Fruit fly (Drosophila melanogaster) whole organism, embryonic: ENCODE data around the gene corto.

Experiments
- ATbp ChIP-seq: fragments of 200-800 bp; sonication (Bioruptor generic); optimal IDR thresholded peaks from 2 replicates; lab custom pipeline; 2017; ENCODE audit warnings: missing biosample characterization, mild to moderate bottlenecking, missing genetic modification characterization, missing genetic modification reagents
- Awh ChIP-seq: fragments of 200-800 bp; sonication (Bioruptor generic); IDR thresholded peaks from 2 replicates; pipeline ENCODE4, ENCODE4 v1.3.6; 2022; ENCODE audit warnings: missing biosample characterization, missing genetic modification characterization
- B-H1 ChIP-seq: fragments of 200-800 bp; sonication (Bioruptor generic); IDR thresholded peaks from 3 replicates; pipeline ENCODE4 v1.3.6; 2022; ENCODE audit warnings: missing biosample characterization, missing genetic modification characterization
- CG11560 ChIP-seq: fragments of 200-800 bp; sonication (Bioruptor generic); IDR thresholded peaks from 3 replicates; pipeline ENCODE4 v1.3.6; 2022; ENCODE audit warnings: missing biosample characterization, missing genetic modification characterization
- CG13775 ChIP-seq: fragments of 200-800 bp; sonication (Bioruptor generic); optimal IDR thresholded peaks from 3 replicates; lab custom pipeline; 2017; ENCODE audit warnings: missing biosample characterization, mild to moderate bottlenecking, missing genetic modification characterization
- CG14014 ChIP-seq: fragments of 200-800 bp; sonication (Bioruptor generic); IDR thresholded peaks from 2 replicates; pipeline ENCODE4 v1.3.6; 2022; ENCODE audit warnings: missing biosample characterization, missing genetic modification characterization
- CG14710 ChIP-seq: fragments of 200-800 bp; sonication (Bioruptor generic); optimal IDR thresholded peaks from 3 replicates; lab custom pipeline; 2019; ENCODE audit warnings: missing biosample characterization, mild to moderate bottlenecking, missing genetic modification characterization, moderate library complexity
- CG14965 ChIP-seq: fragments of 200-800 bp; sonication (Bioruptor generic); optimal IDR thresholded peaks from 2 replicates; lab custom pipeline; 2016; ENCODE audit warnings: missing biosample characterization, missing genetic modification characterization, borderline replicate concordance
- CG15514 ChIP-seq: fragments of 200-800 bp; sonication (Bioruptor generic); optimal IDR thresholded peaks from 3 replicates; lab custom pipeline; 2017; ENCODE audit warnings: missing biosample characterization, missing genetic modification characterization, mild to moderate bottlenecking, moderate library complexity, missing genetic modification reagents
- CG16779 ChIP-seq: fragments of 200-800 bp; sonication (Bioruptor generic); IDR thresholded peaks from 2 replicates; pipeline ENCODE4 v1.3.6; 2022; ENCODE audit warnings: missing biosample characterization, missing genetic modification characterization
- CG17568 ChIP-seq: fragments of 200-800 bp; sonication (Bioruptor generic); optimal IDR thresholded peaks from 2 replicates; lab custom pipeline; 2018; ENCODE audit warnings: missing biosample characterization, mild to moderate bottlenecking, missing genetic modification characterization, moderate library complexity
- CG18619 ChIP-seq: fragments of 200-800 bp; sonication (Bioruptor generic); optimal IDR thresholded peaks from 3 replicates; lab custom pipeline; 2017; ENCODE audit warnings: missing biosample characterization, mild to moderate bottlenecking, missing genetic modification characterization
- CG2129 ChIP-seq: fragments of 200-800 bp; sonication (Bioruptor generic); IDR thresholded peaks from 2 replicates; pipeline ENCODE4 v1.3.6; 2022; ENCODE audit warnings: missing biosample characterization, missing genetic modification characterization; ENCODE audit not compliant: partially characterized antibody
- CG2199 ChIP-seq: fragments of 200-800 bp; sonication (Bioruptor generic); IDR thresholded peaks from 3 replicates; pipeline ENCODE4 v1.3.6; 2022; ENCODE audit warnings: missing biosample characterization, missing genetic modification characterization
- CG31365 ChIP-seq: fragments of 200-800 bp; sonication (Bioruptor generic); optimal IDR thresholded peaks from 2 replicates; lab custom pipeline; 2018; ENCODE audit warnings: missing biosample characterization, mild to moderate bottlenecking, missing genetic modification characterization
- CG34422 ChIP-seq: fragments of 200-800 bp; sonication (Bioruptor generic); IDR thresholded peaks from 3 replicates; pipeline ENCODE4 v1.3.6; 2022; ENCODE audit warnings: missing biosample characterization, missing genetic modification characterization
- CG4617 ChIP-seq: fragments of 200-800 bp; sonication (Bioruptor generic); optimal IDR thresholded peaks from 3 replicates; lab custom pipeline; 2016; ENCODE audit warnings: missing biosample characterization, missing genetic modification characterization, borderline replicate concordance
- CG4707 ChIP-seq: fragments of 200-800 bp; sonication (Bioruptor generic); optimal IDR thresholded peaks from 2 replicates; lab custom pipeline; 2018; ENCODE audit warnings: missing biosample characterization, mild to moderate bottlenecking, missing genetic modification characterization, moderate library complexity
- CG4730 ChIP-seq: fragments of 200-800 bp; sonication (Bioruptor generic); IDR thresholded peaks from 2 replicates; pipeline ENCODE4 v1.3.6; 2022; ENCODE audit warnings: missing biosample characterization, missing genetic modification characterization
- CG4820 ChIP-seq: fragments of 200-800 bp; sonication (Bioruptor generic); optimal IDR thresholded peaks from 3 replicates; lab custom pipeline; 2016; ENCODE audit warnings: missing biosample characterization, missing genetic modification characterization
- CG7357 ChIP-seq: fragments of 200-800 bp; sonication (Bioruptor generic); IDR thresholded peaks from 3 replicates; pipeline ENCODE4 v1.3.6; 2022; ENCODE audit warnings: missing biosample characterization, missing genetic modification characterization
- CG7372 ChIP-seq: fragments of 200-800 bp; sonication (Bioruptor generic); IDR thresholded peaks from 2 replicates; pipeline ENCODE4 v1.3.6; 2022; ENCODE audit warnings: missing biosample characterization, missing genetic modification characterization
- CG9727 ChIP-seq: fragments of 200-800 bp; sonication (Bioruptor generic); optimal IDR thresholded peaks from 3 replicates; lab custom pipeline; 2017; ENCODE audit warnings: missing biosample characterization, mild to moderate bottlenecking, missing genetic modification characterization
- CG9797 ChIP-seq: fragments of 200-800 bp; sonication (Bioruptor generic); optimal IDR thresholded peaks from 3 replicates; lab custom pipeline; 2018; ENCODE audit warnings: missing biosample characterization, mild to moderate bottlenecking, missing genetic modification characterization
- CG9932 ChIP-seq: fragments of 200-800 bp; sonication (Bioruptor generic); IDR thresholded peaks from 2 replicates; pipeline ENCODE4 v1.3.6; 2022; ENCODE audit warnings: missing biosample characterization, missing genetic modification characterization
- D19A ChIP-seq: fragments of 200-800 bp; optimal IDR thresholded peaks from 3 replicates; lab custom pipeline; 2019; ENCODE audit warnings: missing biosample characterization, mild to moderate bottlenecking, missing genetic modification characterization, moderate library complexity
- Deaf1 ChIP-seq: fragments of 200-800 bp; optimal IDR thresholded peaks from 3 replicates; lab custom pipeline; 2019; ENCODE audit warnings: missing biosample characterization, mild to moderate bottlenecking, missing genetic modification characterization, moderate library complexity
- HLHmδ ChIP-seq: fragments of 200-800 bp; sonication (Bioruptor generic); optimal IDR thresholded peaks from 2 replicates; lab custom pipeline; 2018; ENCODE audit warnings: missing biosample characterization, mild to moderate bottlenecking, missing genetic modification characterization, moderate library complexity
- Mrtf ChIP-seq: fragments of 200-800 bp; sonication (Bioruptor generic); IDR thresholded peaks from 3 replicates; pipeline ENCODE4 v1.3.6; 2022; ENCODE audit warnings: missing biosample characterization, missing genetic modification characterization
- NC2β ChIP-seq: fragments of 200-800 bp; sonication (Bioruptor generic); optimal IDR thresholded peaks from 2 replicates; lab custom pipeline; 2016; ENCODE audit warnings: missing biosample characterization, missing genetic modification characterization
- NK7.1 ChIP-seq: fragments of 200-800 bp; sonication (Bioruptor generic); optimal IDR thresholded peaks from 3 replicates; lab custom pipeline; 2016; ENCODE audit warnings: missing biosample characterization, missing genetic modification characterization
- Nf-YC ChIP-seq: fragments of 200-800 bp; optimal IDR thresholded peaks from 3 replicates; lab custom pipeline; 2019; ENCODE audit warnings: missing biosample characterization, mild to moderate bottlenecking, missing genetic modification characterization, moderate library complexity
- NfI ChIP-seq: fragments of 200-800 bp; sonication (Bioruptor generic); optimal IDR thresholded peaks from 3 replicates; lab custom pipeline; 2018; ENCODE audit warnings: missing biosample characterization, mild to moderate bottlenecking, missing genetic modification characterization, moderate library complexity
- Pdp1 ChIP-seq, 2 experiments: fragments of 200-800 bp; sonication (Bioruptor generic); optimal IDR thresholded peaks; 3 replicates each; lab custom pipeline; 2016; ENCODE audit warnings: missing biosample characterization in 2 of 2, missing genetic modification characterization in 2 of 2, mild to moderate bottlenecking in 1 of 2, moderate library complexity in 1 of 2
- Sox102F ChIP-seq: fragments of 200-800 bp; sonication (Bioruptor generic); optimal IDR thresholded peaks from 2 replicates; lab custom pipeline; 2018; ENCODE audit warnings: missing biosample characterization, mild to moderate bottlenecking, missing genetic modification characterization, moderate library complexity
- Sry-β ChIP-seq: fragments of 200-800 bp; sonication (Bioruptor generic); optimal IDR thresholded peaks from 2 replicates; lab custom pipeline; 2018; ENCODE audit warnings: missing biosample characterization, mild to moderate bottlenecking, missing genetic modification characterization, moderate library complexity
- ap ChIP-seq: fragments of 200-800 bp; sonication (Bioruptor generic); IDR thresholded peaks from 2 replicates; pipeline ENCODE4 v1.3.6; 2022; ENCODE audit warnings: missing biosample characterization, missing genetic modification characterization
- bigmax ChIP-seq: fragments of 200-800 bp; sonication (Bioruptor generic); optimal IDR thresholded peaks from 2 replicates; lab custom pipeline; 2018; ENCODE audit warnings: missing biosample characterization, mild to moderate bottlenecking, missing genetic modification characterization
- bsh ChIP-seq, 2 experiments: fragments of 200-800 bp; sonication (Bioruptor generic); optimal IDR thresholded peaks; 2 replicates each; lab custom pipeline; 2017 to 2018; ENCODE audit warnings: mild to moderate bottlenecking in 2 of 2, missing biosample characterization in 2 of 2, missing genetic modification characterization in 2 of 2, moderate library complexity in 1 of 2
- exex ChIP-seq: fragments of 200-800 bp; sonication (Bioruptor generic); optimal IDR thresholded peaks from 4 replicates; lab custom pipeline; 2018; ENCODE audit warnings: missing biosample characterization, mild to moderate bottlenecking, missing genetic modification characterization, moderate library complexity
- gro ChIP-seq: fragments of 200-800 bp; sonication (Bioruptor generic); optimal IDR thresholded peaks from 2 replicates; lab custom pipeline; 2016; ENCODE audit warnings: missing biosample characterization, missing genetic modification characterization
- hb ChIP-seq: fragments of 200-800 bp; sonication (Bioruptor generic); IDR thresholded peaks from 3 replicates; pipeline ENCODE4 v1.3.6; 2022; ENCODE audit warnings: missing biosample characterization, missing genetic modification characterization; ENCODE audit not compliant: partially characterized antibody
- ind ChIP-seq: fragments of 200-800 bp; sonication (Bioruptor generic); optimal IDR thresholded peaks from 3 replicates; lab custom pipeline; 2016; ENCODE audit warnings: missing biosample characterization, missing genetic modification characterization
- mam ChIP-seq: fragments of 200-800 bp; sonication (Bioruptor generic); optimal IDR thresholded peaks from 3 replicates; lab custom pipeline; 2016; ENCODE audit warnings: missing biosample characterization, missing genetic modification characterization
- otp ChIP-seq: fragments of 200-800 bp; sonication (Bioruptor generic); IDR thresholded peaks from 3 replicates; pipeline ENCODE4, ENCODE4 v1.3.6; 2022; ENCODE audit warnings: missing biosample characterization, missing genetic modification characterization
- ranshi ChIP-seq: fragments of 200-800 bp; sonication (Bioruptor generic); IDR thresholded peaks from 2 replicates; pipeline ENCODE4 v1.3.6; 2022; ENCODE audit warnings: missing biosample characterization, missing genetic modification characterization
- stc ChIP-seq: fragments of 200-800 bp; sonication (Bioruptor generic); IDR thresholded peaks from 2 replicates; pipeline ENCODE4 v1.3.6; 2022; ENCODE audit warnings: missing biosample characterization, missing genetic modification characterization
- stwl ChIP-seq: fragments of 200-800 bp; sonication (Bioruptor generic); optimal IDR thresholded peaks from 3 replicates; lab custom pipeline; 2018; ENCODE audit warnings: missing biosample characterization, mild to moderate bottlenecking, missing genetic modification characterization, moderate library complexity
- unc-4 ChIP-seq: fragments of 200-800 bp; sonication (Bioruptor generic); IDR thresholded peaks from 2 replicates; pipeline ENCODE4 v1.3.6; 2022; ENCODE audit warnings: missing biosample characterization, missing genetic modification characterization; ENCODE audit not compliant: partially characterized antibody
- vvl ChIP-seq: fragments of 200-800 bp; sonication (Bioruptor generic); IDR thresholded peaks from 2 replicates; pipeline ENCODE4 v1.3.6; 2022; ENCODE audit warnings: missing biosample characterization, missing genetic modification characterization
- yki ChIP-seq: fragments of >200 bp; optimal IDR thresholded peaks from 3 replicates; lab custom pipeline; 2018
- zfh2 ChIP-seq: fragments of 200-800 bp; sonication (Bioruptor generic); optimal IDR thresholded peaks from 2 replicates; lab custom pipeline; 2016; ENCODE audit warnings: missing biosample characterization, missing genetic modification characterization

The corto gene

dm6 chr3R:5087833-5088262 is 976 bp upstream of the corto start (continued):
- TF ChIP-seq ap (GFP tag; lab: Robert Waterston, UW) (no peak), CG4820 (no peak), NC2β (GFP tag; lab: Kevin White, UChicago) (peak; percentile 75), exex (tag; lab: Kevin White, UChicago) (no peak), CG13775 (GFP tag; lab: Kevin White, UChicago) (no peak), CG14965 (GFP tag; lab: Kevin White, UChicago) (no peak), zfh2 (GFP tag; lab: Kevin White, UChicago) (no peak), Mrtf (no peak), bigmax (GFP tag; lab: Kevin White, UChicago) (no peak), hb (no peak), D19A (tag; lab: Kevin White, UChicago) (no peak), ind (no peak), CG4730 (GFP tag; lab: Robert Waterston, UW) (no peak), Awh (GFP tag; lab: Robert Waterston, UW) (no peak), gro (GFP tag; lab: Kevin White, UChicago) (peak; percentile 55), CG9727 (GFP tag; lab: Kevin White, UChicago) (peak; percentile 48), CG9932 (GFP tag; lab: Robert Waterston, UW) (no peak), stc (no peak), vvl (GFP tag; lab: Robert Waterston, UW) (no peak), bsh (GFP tag; optimal IDR thresholded peaks at IDR 0.05; lab: Kevin White, UChicago) (peak; percentile 11 to 52), CG15514 (GFP tag; lab: Kevin White, UChicago) (peak; percentile 47), CG34422 (GFP tag; lab: Robert Waterston, UW) (no peak), ranshi (GFP tag; lab: Robert Waterston, UW) (no peak), CG9797 (GFP tag; lab: Kevin White, UChicago) (no peak), CG2129 (GFP tag; lab: Robert Waterston, UW) (no peak), CG18619 (GFP tag; lab: Kevin White, UChicago) (peak; percentile 20), stwl (tag; lab: Kevin White, UChicago) (no peak), CG11560 (tag; lab: Robert Waterston, UW) (no peak), CG2199 (GFP tag; lab: Robert Waterston, UW) (no peak), NK7.1 (GFP tag; lab: Kevin White, UChicago) (no peak), yki (lab: Kevin White, UChicago) (no peak), Nf-YC (no peak), B-H1 (GFP tag; lab: Robert Waterston, UW) (no peak), otp (GFP tag; lab: Robert Waterston, UW) (no peak), CG4707 (peak; percentile 77), CG31365 (tag; lab: Kevin White, UChicago) (peak; percentile 28), CG4617 (no peak), Deaf1 (peak; percentile 62), CG14710 (tag; lab: Kevin White, UChicago) (peak; percentile 35), CG17568 (GFP tag; lab: Kevin White, UChicago) (peak; percentile 78), CG14014 (GFP tag; lab: Robert Waterston, UW) (no peak), CG7357 (GFP tag; lab: Robert Waterston, UW) (no peak), HLHmδ (GFP tag; lab: Kevin White, UChicago) (peak; percentile 72), Sox102F (no peak), CG16779 (GFP tag; lab: Robert Waterston, UW) (no peak), NfI (GFP tag; lab: Kevin White, UChicago) (peak; percentile 31), CG7372 (no peak), ATbp (GFP tag; lab: Kevin White, UChicago) (peak; percentile 74), unc-4 (GFP tag; lab: Robert Waterston, UW) (no peak), Sry-β (no peak), Pdp1 (GFP tag; optimal IDR thresholded peaks at IDR 0.05; lab: Kevin White, UChicago) (peak in 1 of 2 experiments; percentile 43), mam (no peak)
